Fruit fly (Drosophila melanogaster): ENCODE measurements around the gene IKKbeta.

DNA sequence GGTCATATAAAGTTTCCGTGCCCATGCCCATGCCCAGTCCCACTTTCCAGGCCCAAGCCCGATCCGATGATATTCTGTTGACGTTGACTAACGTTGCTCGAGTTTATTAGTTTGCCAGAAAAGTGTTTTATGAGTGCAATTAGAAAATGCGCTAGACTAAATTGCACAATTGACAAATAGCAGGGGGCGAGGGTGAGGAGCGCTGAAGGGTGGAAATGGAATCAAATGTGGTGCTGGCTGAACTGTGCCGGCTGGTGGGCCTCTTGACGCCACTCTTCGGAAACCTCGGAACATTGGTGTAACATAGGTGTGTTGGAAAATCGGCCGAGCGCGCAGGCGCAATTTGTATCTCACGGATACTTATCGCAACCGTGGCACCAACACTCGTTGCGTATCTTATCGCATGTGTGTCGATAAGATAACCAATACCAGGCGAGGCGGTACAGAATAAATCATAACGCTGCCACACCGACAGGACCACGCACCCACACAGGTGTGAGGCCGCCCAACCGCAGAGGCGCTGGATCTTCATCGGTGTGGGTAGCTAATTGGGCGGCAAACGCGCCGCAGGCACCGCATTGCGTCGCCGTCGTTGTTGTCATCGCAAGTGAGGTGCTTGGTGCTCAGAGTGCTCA lies 37.4 kb downstream of the IKKbeta start:
- peak; percentile 74 for TF ChIP-seq Clk (GFP tag; optimal IDR thresholded peaks at IDR 0.05)
- TF ChIP-seq CG14711 (tag; optimal IDR thresholded peaks at IDR 0.05) = peak; percentile 23
- no peak for TF ChIP-seq toe (GFP tag; optimal IDR thresholded peaks at IDR 0.05)
- peak; percentile 45 for TF ChIP-seq CG7101 (tag; optimal IDR thresholded peaks at IDR 0.05)
- TF ChIP-seq CG7045 (GFP tag; optimal IDR thresholded peaks at IDR 0.05) = peak; percentile 71
- peak; percentile 62 for TF ChIP-seq Hr96 (GFP tag; optimal IDR thresholded peaks at IDR 0.05)
- peak; percentile 56 for TF ChIP-seq tj (GFP tag; optimal IDR thresholded peaks at IDR 0.05)
- peak; percentile 49 for TF ChIP-seq CG33017 (tag; optimal IDR thresholded peaks at IDR 0.05)
- peak; percentile 92 for TF ChIP-seq cic (GFP tag; optimal IDR thresholded peaks at IDR 0.05)
